Worm (Caenorhabditis elegans) whole organism, L1 larva: Measurements from ENCODE around the gene T05A12.3.
A peak's percentile ranks its signal among the peaks of the same experiment; 100 is the strongest.

Source experiments
- C04F5.9 ChIP-seq: sonication (generic microtip); optimal IDR thresholded peaks from 2 replicates; lab custom pipeline; 2016; ENCODE audit warnings: missing genetic modification characterization, missing compliant biosample characterization
- F16B12.6 ChIP-seq: fragments of 150-350 bp; optimal IDR thresholded peaks from 2 replicates; lab custom pipeline; 2014; ENCODE audit warnings: missing biosample characterization, missing genetic modification characterization
- Y116A8C.19 ChIP-seq: sonication (generic microtip); optimal IDR thresholded peaks from 2 replicates; lab custom pipeline; 2016; ENCODE audit warnings: missing compliant biosample characterization, missing genetic modification characterization, borderline replicate concordance
- aha-1 ChIP-seq: fragments of 150-350 bp; optimal IDR thresholded peaks from 2 replicates; lab custom pipeline; 2014; ENCODE audit warnings: missing biosample characterization, missing genetic modification characterization
- aly-2 ChIP-seq: fragments of 150-350 bp; optimal IDR thresholded peaks from 2 replicates; lab custom pipeline; 2014; ENCODE audit warnings: missing biosample characterization, missing genetic modification characterization
- ama-1 ChIP-seq: fragments of 150-350 bp; optimal IDR thresholded peaks from 2 replicates; lab custom pipeline; 2014
- ceh-82 ChIP-seq, 3 experiments: fragments of 150-350 bp in 1 of 3; sonication (generic microtip) in 2 of 3; optimal IDR thresholded peaks; 2 replicates each; lab custom pipeline; 2014 to 2017; ENCODE audit warnings: missing biosample characterization in 3 of 3, missing genetic modification characterization in 3 of 3
- ceh-88 ChIP-seq: fragments of 200-800 bp; sonication (Bioruptor generic); IDR thresholded peaks from 2 replicates; pipeline ENCODE4 v1.3.6; 2022; ENCODE audit warnings: missing genetic modification characterization, missing compliant biosample characterization
- ceh-90 ChIP-seq: sonication (generic microtip); optimal IDR thresholded peaks from 2 replicates; lab custom pipeline; 2016; ENCODE audit warnings: missing genetic modification characterization, missing compliant biosample characterization
- dpl-1 ChIP-seq, 3 experiments: fragments of 150-350 bp in 2 of 3; sonication (generic microtip) in 1 of 3; optimal IDR thresholded peaks; 2 replicates each; lab custom pipeline; 2014 to 2017; ENCODE audit warnings: missing biosample characterization in 3 of 3, missing genetic modification characterization in 3 of 3, missing genetic modification reagents in 3 of 3
- efl-3 ChIP-seq: fragments of 200-800 bp; sonication (Bioruptor generic); optimal IDR thresholded peaks from 2 replicates; lab custom pipeline; 2018; ENCODE audit warnings: mild to moderate bottlenecking, missing genetic modification characterization, missing compliant biosample characterization
- egl-27 ChIP-seq, 2 experiments: fragments of 150-350 bp in 1 of 2; sonication (generic microtip); optimal IDR thresholded peaks; 3 replicates each; lab custom pipeline; 2017 to 2018; ENCODE audit warnings: missing biosample characterization in 2 of 2, missing genetic modification characterization in 2 of 2, missing genetic modification reagents in 2 of 2
- fkh-4 ChIP-seq: sonication (generic microtip); optimal IDR thresholded peaks from 2 replicates; lab custom pipeline; 2016; ENCODE audit warnings: missing compliant biosample characterization, missing genetic modification characterization, borderline replicate concordance
- fkh-8 ChIP-seq: sonication (generic microtip); optimal IDR thresholded peaks from 2 replicates; lab custom pipeline; 2016; ENCODE audit warnings: mild to moderate bottlenecking, missing genetic modification characterization, missing compliant biosample characterization
- fos-1 ChIP-seq: fragments of 150-350 bp; optimal IDR thresholded peaks from 2 replicates; lab custom pipeline; 2014; ENCODE audit warnings: missing biosample characterization, missing genetic modification characterization
- hlh-17 ChIP-seq: fragments of 200-800 bp; sonication (Bioruptor generic); optimal IDR thresholded peaks from 2 replicates; lab custom pipeline; 2018; ENCODE audit warnings: missing genetic modification characterization, mild to moderate bottlenecking, missing compliant biosample characterization, moderate library complexity, borderline replicate concordance
- hlh-4 ChIP-seq: sonication (generic microtip); optimal IDR thresholded peaks from 2 replicates; lab custom pipeline; 2016; ENCODE audit warnings: mild to moderate bottlenecking, missing genetic modification characterization, missing compliant biosample characterization
- irx-1 ChIP-seq: sonication (generic microtip); optimal IDR thresholded peaks from 2 replicates; lab custom pipeline; 2016; ENCODE audit warnings: missing genetic modification characterization, missing compliant biosample characterization
- jun-1 ChIP-seq: fragments of 150-350 bp; optimal IDR thresholded peaks from 2 replicates; lab custom pipeline; 2014; ENCODE audit warnings: missing biosample characterization, missing genetic modification reagents, missing genetic modification characterization
- lin-13 ChIP-seq: fragments of 150-350 bp; optimal IDR thresholded peaks from 2 replicates; lab custom pipeline; 2014; ENCODE audit warnings: missing biosample characterization, missing genetic modification reagents, missing genetic modification characterization
- lin-15B ChIP-seq: fragments of 150-350 bp; sonication (generic microtip); optimal IDR thresholded peaks from 3 replicates; lab custom pipeline; 2014; ENCODE audit warnings: missing biosample characterization, missing genetic modification characterization
- lin-35 ChIP-seq, 2 experiments: fragments of 150-350 bp; optimal IDR thresholded peaks; 2 replicates each; lab custom pipeline; 2014; ENCODE audit warnings: missing biosample characterization in 2 of 2, missing genetic modification characterization in 2 of 2, missing genetic modification reagents in 2 of 2
- lir-3 ChIP-seq: sonication (generic microtip); optimal IDR thresholded peaks from 2 replicates; lab custom pipeline; 2016; ENCODE audit warnings: mild to moderate bottlenecking, missing genetic modification characterization, moderate library complexity, missing compliant biosample characterization; ENCODE audit not compliant: poor library complexity
- mab-9 ChIP-seq: fragments of 200-800 bp; sonication (Bioruptor generic); IDR thresholded peaks from 2 replicates; pipeline ENCODE4 v1.3.6; 2022; ENCODE audit warnings: missing genetic modification reagents, missing genetic modification characterization, missing compliant biosample characterization
- mdl-1 ChIP-seq, 2 experiments: fragments of 150-350 bp; optimal IDR thresholded peaks; 2 replicates each; lab custom pipeline; 2014 to 2017; ENCODE audit warnings: missing biosample characterization in 2 of 2, missing genetic modification characterization in 2 of 2, inconsistent platforms in 1 of 2
- mef-2 ChIP-seq: fragments of 150-350 bp; optimal IDR thresholded peaks from 2 replicates; lab custom pipeline; 2014; ENCODE audit warnings: missing biosample characterization, missing genetic modification characterization
- mep-1 ChIP-seq: fragments of 150-350 bp; optimal IDR thresholded peaks from 2 replicates; lab custom pipeline; 2014; ENCODE audit warnings: missing biosample characterization, missing genetic modification characterization
- nhr-11 ChIP-seq: fragments of 150-350 bp; optimal IDR thresholded peaks from 2 replicates; lab custom pipeline; 2014; ENCODE audit warnings: missing biosample characterization, missing genetic modification characterization
- nhr-12 ChIP-seq: sonication (generic microtip); optimal IDR thresholded peaks from 2 replicates; lab custom pipeline; 2017; ENCODE audit warnings: missing biosample characterization, missing genetic modification characterization
- nhr-20 ChIP-seq: sonication (generic microtip); optimal IDR thresholded peaks from 2 replicates; lab custom pipeline; 2016; ENCODE audit warnings: mild to moderate bottlenecking, missing genetic modification characterization, missing compliant biosample characterization
- nhr-47 ChIP-seq: sonication (generic microtip); optimal IDR thresholded peaks from 2 replicates; lab custom pipeline; 2016; ENCODE audit warnings: mild to moderate bottlenecking, missing genetic modification characterization, moderate library complexity, missing compliant biosample characterization
- nhr-71 ChIP-seq: sonication (generic microtip); optimal IDR thresholded peaks from 2 replicates; lab custom pipeline; 2016; ENCODE audit warnings: mild to moderate bottlenecking, missing genetic modification characterization, moderate library complexity, missing compliant biosample characterization
- nhr-84 ChIP-seq: sonication (generic microtip); optimal IDR thresholded peaks from 2 replicates; lab custom pipeline; 2017; ENCODE audit warnings: missing biosample characterization, missing genetic modification characterization
- pag-3 ChIP-seq: sonication (generic microtip); optimal IDR thresholded peaks from 2 replicates; lab custom pipeline; 2017; ENCODE audit warnings: missing genetic modification characterization, mild to moderate bottlenecking, missing compliant biosample characterization, antibody characterized with exemption, borderline replicate concordance; ENCODE audit not compliant: insufficient read depth
- pax-3 ChIP-seq: fragments of 200-800 bp; sonication (Bioruptor generic); optimal IDR thresholded peaks from 2 replicates; lab custom pipeline; 2018; ENCODE audit warnings: mild to moderate bottlenecking, missing genetic modification characterization, moderate library complexity, missing compliant biosample characterization
- sup-37 ChIP-seq: fragments of 200-800 bp; sonication (Bioruptor generic); optimal IDR thresholded peaks from 2 replicates; lab custom pipeline; 2018; ENCODE audit warnings: mild to moderate bottlenecking, missing genetic modification characterization, missing compliant biosample characterization
- swsn-7 ChIP-seq: sonication (generic microtip); optimal IDR thresholded peaks from 2 replicates; lab custom pipeline; 2016; ENCODE audit warnings: missing genetic modification characterization, missing compliant biosample characterization
- tlp-1 ChIP-seq: fragments of 150-350 bp; optimal IDR thresholded peaks from 2 replicates; lab custom pipeline; 2014; ENCODE audit warnings: missing biosample characterization, missing genetic modification characterization
- unc-30 ChIP-seq: sonication (generic microtip); optimal IDR thresholded peaks from 2 replicates; lab custom pipeline; 2017; ENCODE audit warnings: missing biosample characterization, missing genetic modification characterization
- ztf-4 ChIP-seq: fragments of 150-350 bp; optimal IDR thresholded peaks from 2 replicates; lab custom pipeline; 2014; ENCODE audit warnings: missing biosample characterization, missing genetic modification characterization

T05A12.3 gene

ce11 chrIV:6878912-6879554, 8.4 kb downstream of the T05A12.3 start (continued):
- TF ChIP-seq hlh-17 (GFP tag; lab: Kevin White, UChicago) (no peak), pag-3 (tag; lab: Kevin White, UChicago) (no peak), unc-30 (tag; lab: Kevin White, UChicago) (no peak), lin-13 (peak; percentile 18), nhr-71 (peak; percentile 91), fkh-4 (tag; lab: Kevin White, UChicago) (no peak), hlh-4 (tag; lab: Kevin White, UChicago) (no peak), lin-15B (tag; lab: Kevin White, UChicago) (no peak), irx-1 (tag; lab: Kevin White, UChicago) (peak; percentile 70), ztf-4 (tag; lab: Kevin White, UChicago) (no peak), fos-1 (tag; lab: Kevin White, UChicago) (peak; percentile 49), ceh-90 (no peak), swsn-7 (peak; percentile 68), tlp-1 (tag; lab: Kevin White, UChicago) (no peak), mep-1 (tag; lab: Kevin White, UChicago) (peak; percentile 68), egl-27 (tag; optimal IDR thresholded peaks at IDR 0.05; lab: Kevin White, UChicago) (peak; percentile 76 to 82), ceh-82 (tag; optimal IDR thresholded peaks at IDR 0.05; lab: Kevin White, UChicago) (peak; percentile 55 to 74 (median 56)), nhr-20 (tag; lab: Kevin White, UChicago) (peak; percentile 78), lin-35 (GFP tag; optimal IDR thresholded peaks at IDR 0.05; lab: Kevin White, UChicago) (peak in 1 of 2 experiments; percentile 65), mab-9 (GFP tag; lab: Robert Waterston, UW) (no peak), lir-3 (tag; lab: Kevin White, UChicago) (peak; percentile 17), mdl-1 (tag; optimal IDR thresholded peaks at IDR 0.05; lab: Kevin White, UChicago) (peak in 1 of 2 experiments; percentile 76), sup-37 (GFP tag; lab: Kevin White, UChicago) (peak; percentile 21), pax-3 (no peak), nhr-84 (no peak), nhr-12 (tag; lab: Kevin White, UChicago) (no peak), F16B12.6 (tag; lab: Kevin White, UChicago) (no peak), jun-1 (tag; lab: Kevin White, UChicago) (peak; percentile 54), mef-2 (tag; lab: Kevin White, UChicago) (peak; percentile 76), efl-3 (GFP tag; lab: Kevin White, UChicago) (no peak), Y116A8C.19 (tag; lab: Kevin White, UChicago) (no peak)

DNA sequence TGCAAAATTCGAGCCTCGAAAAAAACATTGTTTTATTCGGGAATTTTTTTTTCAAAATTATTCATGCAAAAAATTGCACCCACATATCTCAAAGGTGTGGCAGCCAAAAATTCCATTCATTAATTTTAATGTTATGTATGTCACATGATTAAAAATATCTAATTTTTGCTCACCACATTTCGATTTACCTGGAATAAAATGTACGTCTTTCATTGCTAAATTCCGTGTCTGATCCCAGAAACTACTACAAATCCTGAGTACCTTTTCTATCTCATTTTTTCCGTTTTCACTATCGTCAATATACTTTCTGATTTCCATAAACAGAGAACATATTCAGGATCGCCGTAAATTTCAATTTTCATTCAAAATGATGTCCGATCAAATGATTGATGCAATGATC, 14.5 kb downstream of the T05A12.3 start, which contains the start of gene srx-19:
TSS of gene srx-19 (plus strand) at position 301 of the 400 bp plus-strand sequence.
- TF ChIP-seq dpl-1 (GFP tag; optimal IDR thresholded peaks at IDR 0.05; lab: Kevin White, UChicago) (no peak), fkh-8 (tag; lab: Kevin White, UChicago) (peak; percentile 23)

- TF ChIP-seq aly-2 (tag; lab: Kevin White, UChicago) (no peak), swsn-7 (no peak), C04F5.9 (tag; lab: Kevin White, UChicago) (no peak), aha-1 (tag; lab: Kevin White, UChicago) (no peak), nhr-47 (tag; lab: Kevin White, UChicago) (no peak), mab-9 (GFP tag; lab: Robert Waterston, UW) (no peak), ama-1 (lab: Kevin White, UChicago) (no peak), nhr-11 (tag; lab: Kevin White, UChicago) (no peak), fos-1 (tag; lab: Kevin White, UChicago) (no peak), ceh-88 (GFP tag; lab: Robert Waterston, UW) (no peak)
- TF ChIP-seq, all 84 proteins: peak for 0
These were observed 19.7 kb downstream of the T05A12.3 start, which contains the start of gene srx-20 for ce11 chrIV:6867791-6868190. Gene srx-20, plus strand, starts transcription at chrIV:6868091.
